Fruit fly (Drosophila melanogaster): ENCODE data around the gene Nepl16.

The Nepl16 gene

dm6 chr3R:25127231-25127689 lies 14.9 kb upstream of the Nepl16 start, which contains the start of the genes Mocs2A, Mocs2B and Clbn (continued):
- no peak for TF ChIP-seq Hr39 (optimal IDR thresholded peaks at IDR 0.05)
- no peak for TF ChIP-seq Gug (GFP tag; IDR thresholded peaks at IDR 0.05)
- TF ChIP-seq CG16813 (GFP tag; IDR thresholded peaks at IDR 0.05; ENCODE audit: partially characterized antibody), result peak; percentile 82
- no peak for TF ChIP-seq CG8924 (tag; optimal IDR thresholded peaks at IDR 0.05)
- TF ChIP-seq CG7357 (GFP tag; IDR thresholded peaks at IDR 0.05), result no peak
- TF ChIP-seq CG32767 (GFP tag; IDR thresholded peaks at IDR 0.05), result no peak
- no peak for TF ChIP-seq CG33213 (GFP tag; optimal IDR thresholded peaks at IDR 0.05)
- TF ChIP-seq z (GFP tag; IDR thresholded peaks at IDR 0.05), result no peak
- TF ChIP-seq CG12659 (GFP tag; optimal IDR thresholded peaks at IDR 0.05), result peak; percentile 30
- TF ChIP-seq TFAM (GFP tag; optimal IDR thresholded peaks at IDR 0.05), result no peak
- no peak for TF ChIP-seq fd96Cb (tag; optimal IDR thresholded peaks at IDR 0.05)
- no peak for TF ChIP-seq CTCF (GFP tag; optimal IDR thresholded peaks at IDR 0.05)
- no peak for TF ChIP-seq ro (GFP tag; IDR thresholded peaks at IDR 0.05)
- TF ChIP-seq CG30020 (tag; optimal IDR thresholded peaks at IDR 0.05), result peak; percentile 80
- TF ChIP-seq CG11093 (GFP tag; IDR thresholded peaks at IDR 0.05), result no peak
- no peak for TF ChIP-seq slbo (GFP tag; IDR thresholded peaks at IDR 0.05)
- no peak for TF ChIP-seq CG15073 (GFP tag; optimal IDR thresholded peaks at IDR 0.05)
- TF ChIP-seq br (optimal IDR thresholded peaks at IDR 0.05), result no peak
- TF ChIP-seq luna (GFP tag; optimal IDR thresholded peaks at IDR 0.05), result no peak
- TF ChIP-seq D (optimal IDR thresholded peaks at IDR 0.05), result no peak
- TF ChIP-seq D (GFP tag; optimal IDR thresholded peaks at IDR 0.05), result no peak
- TF ChIP-seq chn (GFP tag; optimal IDR thresholded peaks at IDR 0.05), result no peak
- TF ChIP-seq CG11504 (tag; optimal IDR thresholded peaks at IDR 0.05), result no peak
- no peak for TF ChIP-seq CG11085 (GFP tag; IDR thresholded peaks at IDR 0.05)
- TF ChIP-seq Sry-β (GFP tag; optimal IDR thresholded peaks at IDR 0.05), result no peak
- TF ChIP-seq Dp (GFP tag; optimal IDR thresholded peaks at IDR 0.05), result no peak
- TF ChIP-seq gt (GFP tag; IDR thresholded peaks at IDR 0.05), result no peak
- no peak for TF ChIP-seq CG5245 (GFP tag; optimal IDR thresholded peaks at IDR 0.05)
- TF ChIP-seq CG12299 (tag; optimal IDR thresholded peaks at IDR 0.05), result no peak
- no peak for TF ChIP-seq Dip3 (GFP tag; optimal IDR thresholded peaks at IDR 0.05)
- TF ChIP-seq CG3163 (GFP tag; optimal IDR thresholded peaks at IDR 0.05), result no peak
- TF ChIP-seq Hmx (GFP tag; optimal IDR thresholded peaks at IDR 0.05), result no peak
- no peak for TF ChIP-seq maf-S (GFP tag; optimal IDR thresholded peaks at IDR 0.05)
- peak; percentile 18 for TF ChIP-seq CG10267 (tag; optimal IDR thresholded peaks at IDR 0.05)
- TF ChIP-seq bigmax (GFP tag; optimal IDR thresholded peaks at IDR 0.05), result no peak
- TF ChIP-seq Atf3 (GFP tag; optimal IDR thresholded peaks at IDR 0.05), result no peak
- TF ChIP-seq Bdp1 (GFP tag; optimal IDR thresholded peaks at IDR 0.05), result no peak
- no peak for TF ChIP-seq az2 (GFP tag; optimal IDR thresholded peaks at IDR 0.05)
- no peak for TF ChIP-seq CG18599 (GFP tag; optimal IDR thresholded peaks at IDR 0.05)
- no peak for TF ChIP-seq yki (optimal IDR thresholded peaks at IDR 0.05)
- TF ChIP-seq dmrt11E (tag; optimal IDR thresholded peaks at IDR 0.05), result no peak
- no peak for TF ChIP-seq CG8359 (GFP tag; optimal IDR thresholded peaks at IDR 0.05; ENCODE audit: borderline replicate concordance)
- TF ChIP-seq pzg (GFP tag; optimal IDR thresholded peaks at IDR 0.05), result peak; percentile 48
- TF ChIP-seq CG2199 (GFP tag; IDR thresholded peaks at IDR 0.05), result no peak
- TF ChIP-seq CG6689 (GFP tag; IDR thresholded peaks at IDR 0.05), result no peak
- TF ChIP-seq danr (GFP tag; IDR thresholded peaks at IDR 0.05), result no peak
- no peak for TF ChIP-seq en (GFP tag; optimal IDR thresholded peaks at IDR 0.05)
- TF ChIP-seq HmgD (GFP tag; optimal IDR thresholded peaks at IDR 0.05), result no peak
- no peak for TF ChIP-seq vfl (GFP tag; optimal IDR thresholded peaks at IDR 0.05)
- no peak for TF ChIP-seq CG8765 (GFP tag; IDR thresholded peaks at IDR 0.05)
- TF ChIP-seq CG32772 (GFP tag; IDR thresholded peaks at IDR 0.05), result no peak
- TF ChIP-seq Fer1 (GFP tag; optimal IDR thresholded peaks at IDR 0.05), result no peak
- TF ChIP-seq ssp (GFP tag; IDR thresholded peaks at IDR 0.05), result no peak
- TF ChIP-seq CG13894 (tag; optimal IDR thresholded peaks at IDR 0.05), result no peak
- no peak for TF ChIP-seq Sox100B (GFP tag; optimal IDR thresholded peaks at IDR 0.05)
